Worm (Caenorhabditis elegans) whole organism, L4/young adult: ENCODE data around the gene Y42A5A.5.

Experiments
- dao-5 ChIP-seq: sonication (generic microtip); optimal IDR thresholded peaks from 2 replicates; lab custom pipeline; 2016; ENCODE audit warnings: missing genotype, missing genetic modification characterization, moderate library complexity, missing compliant biosample characterization
- him-1 ChIP-seq: sonication (generic microtip); optimal IDR thresholded peaks from 2 replicates; lab custom pipeline; 2016; ENCODE audit warnings: missing genotype, missing genetic modification reagents, missing genetic modification characterization, missing compliant biosample characterization

ce11 chrV:11073354-11073753, 36.2 kb downstream of the Y42A5A.5 start:
- TF ChIP-seq him-1 (tag; lab: Kevin White, UChicago): no peak
- TF ChIP-seq dao-5 (tag; lab: Kevin White, UChicago): no peak
